Worm (Caenorhabditis elegans) whole organism, L1 larva: ENCODE measurements around the gene gpa-6.

ENCODE experiments used
- C04F5.9 ChIP-seq: sonication (generic microtip); optimal IDR thresholded peaks from 2 replicates; lab custom pipeline; 2016; ENCODE audit warnings: missing genetic modification characterization, missing compliant biosample characterization
- C16A3.4 ChIP-seq: fragments of 150-350 bp; optimal IDR thresholded peaks from 2 replicates; lab custom pipeline; 2014; ENCODE audit warnings: missing biosample characterization, missing genetic modification characterization
- C34B4.2 ChIP-seq: sonication (generic microtip); optimal IDR thresholded peaks from 2 replicates; lab custom pipeline; 2017; ENCODE audit warnings: mild to moderate bottlenecking, missing genetic modification characterization, missing compliant biosample characterization
- F16B12.6 ChIP-seq: fragments of 150-350 bp; optimal IDR thresholded peaks from 2 replicates; lab custom pipeline; 2014; ENCODE audit warnings: missing biosample characterization, missing genetic modification characterization
- Y116A8C.19 ChIP-seq: sonication (generic microtip); optimal IDR thresholded peaks from 2 replicates; lab custom pipeline; 2016; ENCODE audit warnings: missing compliant biosample characterization, missing genetic modification characterization, borderline replicate concordance
- aly-2 ChIP-seq: fragments of 150-350 bp; optimal IDR thresholded peaks from 2 replicates; lab custom pipeline; 2014; ENCODE audit warnings: missing biosample characterization, missing genetic modification characterization
- ama-1 ChIP-seq: fragments of 150-350 bp; optimal IDR thresholded peaks from 2 replicates; lab custom pipeline; 2014
- ceh-63 ChIP-seq: fragments of 200-800 bp; sonication (Bioruptor generic); optimal IDR thresholded peaks from 2 replicates; lab custom pipeline; 2018; ENCODE audit warnings: mild to moderate bottlenecking, missing genetic modification characterization, missing compliant biosample characterization
- ceh-88 ChIP-seq: fragments of 200-800 bp; sonication (Bioruptor generic); IDR thresholded peaks from 2 replicates; pipeline ENCODE4 v1.3.6; 2022; ENCODE audit warnings: missing genetic modification characterization, missing compliant biosample characterization
- ces-1 ChIP-seq: fragments of 150-350 bp; optimal IDR thresholded peaks from 2 replicates; lab custom pipeline; 2014; ENCODE audit warnings: missing biosample characterization, missing genetic modification reagents, missing genetic modification characterization
- efl-1 ChIP-seq, 4 experiments: fragments of 150-350 bp; optimal IDR thresholded peaks in 3 of 4; peaks in 1 of 4; 1 replicate in 1 of 4; 2 replicates in 3 of 4; lab custom pipeline; 2014; ENCODE audit warnings: missing biosample characterization in 2 of 4, missing genetic modification characterization in 2 of 4, missing genetic modification reagents in 2 of 4
- elt-2 ChIP-seq: sonication (generic microtip); optimal IDR thresholded peaks from 2 replicates; lab custom pipeline; 2016; ENCODE audit warnings: missing genetic modification characterization, mild to moderate bottlenecking, inconsistent platforms, missing compliant biosample characterization, missing genetic modification reagents
- elt-3 ChIP-seq, 6 experiments: fragments of 150-350 bp in 1 of 6; sonication (generic microtip); optimal IDR thresholded peaks; 2 replicates each; lab custom pipeline; 2017 to 2018; ENCODE audit warnings: missing biosample characterization in 6 of 6, missing genetic modification characterization in 6 of 6, inconsistent platforms in 1 of 6
- fos-1 ChIP-seq: fragments of 150-350 bp; optimal IDR thresholded peaks from 2 replicates; lab custom pipeline; 2014; ENCODE audit warnings: missing biosample characterization, missing genetic modification characterization
- grh-1 ChIP-seq: fragments of 200-800 bp; sonication (Bioruptor generic); IDR thresholded peaks from 2 replicates; pipeline ENCODE4 v1.3.6; 2022; ENCODE audit warnings: missing genetic modification reagents, missing genetic modification characterization, missing compliant biosample characterization
- hpl-2 ChIP-seq: fragments of 150-350 bp; optimal IDR thresholded peaks from 2 replicates; lab custom pipeline; 2014; ENCODE audit warnings: missing biosample characterization, missing genetic modification reagents, missing genetic modification characterization
- irx-1 ChIP-seq: sonication (generic microtip); optimal IDR thresholded peaks from 2 replicates; lab custom pipeline; 2016; ENCODE audit warnings: missing genetic modification characterization, missing compliant biosample characterization
- lin-13 ChIP-seq: fragments of 150-350 bp; optimal IDR thresholded peaks from 2 replicates; lab custom pipeline; 2014; ENCODE audit warnings: missing biosample characterization, missing genetic modification reagents, missing genetic modification characterization
- lir-3 ChIP-seq: sonication (generic microtip); optimal IDR thresholded peaks from 2 replicates; lab custom pipeline; 2016; ENCODE audit warnings: mild to moderate bottlenecking, missing genetic modification characterization, moderate library complexity, missing compliant biosample characterization; ENCODE audit not compliant: poor library complexity
- lsy-2 ChIP-seq, 2 experiments: fragments of 150-350 bp; optimal IDR thresholded peaks; 2 replicates each; lab custom pipeline; 2014; ENCODE audit warnings: missing biosample characterization in 2 of 2, missing genetic modification characterization in 2 of 2
- mef-2 ChIP-seq: fragments of 150-350 bp; optimal IDR thresholded peaks from 2 replicates; lab custom pipeline; 2014; ENCODE audit warnings: missing biosample characterization, missing genetic modification characterization
- nhr-20 ChIP-seq: sonication (generic microtip); optimal IDR thresholded peaks from 2 replicates; lab custom pipeline; 2016; ENCODE audit warnings: mild to moderate bottlenecking, missing genetic modification characterization, missing compliant biosample characterization
- nhr-237 ChIP-seq: fragments of 150-350 bp; optimal IDR thresholded peaks from 2 replicates; lab custom pipeline; 2014; ENCODE audit warnings: missing biosample characterization, missing genetic modification characterization
- pag-3 ChIP-seq: sonication (generic microtip); optimal IDR thresholded peaks from 2 replicates; lab custom pipeline; 2017; ENCODE audit warnings: missing genetic modification characterization, mild to moderate bottlenecking, missing compliant biosample characterization, antibody characterized with exemption, borderline replicate concordance; ENCODE audit not compliant: insufficient read depth
- pqm-1 ChIP-seq: sonication (generic microtip); optimal IDR thresholded peaks from 3 replicates; lab custom pipeline; 2017; ENCODE audit warnings: missing biosample characterization, missing genetic modification characterization
- snpc-4 ChIP-seq: fragments of 150-350 bp; optimal IDR thresholded peaks from 2 replicates; lab custom pipeline; 2014; ENCODE audit warnings: missing biosample characterization, missing genetic modification characterization
- sptf-1 ChIP-seq: fragments of 150-350 bp; optimal IDR thresholded peaks from 2 replicates; lab custom pipeline; 2014; ENCODE audit warnings: missing biosample characterization, missing genetic modification characterization
- unc-130 ChIP-seq: fragments of 150-350 bp; optimal IDR thresholded peaks from 2 replicates; lab custom pipeline; 2017; ENCODE audit warnings: missing biosample characterization, missing genetic modification characterization, inconsistent platforms
- unc-98 ChIP-seq: fragments of 200-800 bp; sonication (Bioruptor generic); IDR thresholded peaks from 2 replicates; pipeline ENCODE4 v1.3.6; 2022; ENCODE audit warnings: missing genetic modification characterization, missing compliant biosample characterization
- zip-4 ChIP-seq: fragments of 200-800 bp; sonication (Bioruptor generic); optimal IDR thresholded peaks from 2 replicates; lab custom pipeline; 2018; ENCODE audit warnings: mild to moderate bottlenecking, missing genetic modification characterization, moderate library complexity, missing compliant biosample characterization

Gene gpa-6

ce11 chrX:13234879-13235278 lies 43.9 kb downstream of the gpa-6 start, which contains the start of gene K08H2.2:
TSS of gene K08H2.2 (minus strand) at chrX:13234979.
- no peak for TF ChIP-seq pag-3 (tag; lab: Kevin White, UChicago)
- TF ChIP-seq C04F5.9 (tag; lab: Kevin White, UChicago): no peak
- TF ChIP-seq lin-13: no peak
- TF ChIP-seq C16A3.4 (tag; lab: Kevin White, UChicago): no peak
- no peak for TF ChIP-seq unc-130 (tag; lab: Kevin White, UChicago)
- TF ChIP-seq grh-1 (GFP tag; lab: Robert Waterston, UW): no peak
- TF ChIP-seq mef-2 (tag; lab: Kevin White, UChicago): no peak
- TF ChIP-seq irx-1 (tag; lab: Kevin White, UChicago): no peak
- TF ChIP-seq elt-3 (tag; optimal IDR thresholded peaks at IDR 0.05; lab: Kevin White, UChicago): no peak
- TF ChIP-seq C34B4.2 (tag; lab: Kevin White, UChicago): no peak
- TF ChIP-seq zip-4 (GFP tag; lab: Kevin White, UChicago): no peak
- TF ChIP-seq nhr-237 (tag; lab: Kevin White, UChicago): no peak
- no peak for TF ChIP-seq ceh-88
- no peak for TF ChIP-seq ceh-63
- TF ChIP-seq snpc-4: no peak
- no peak for TF ChIP-seq nhr-20 (tag; lab: Kevin White, UChicago)
- no peak for TF ChIP-seq Y116A8C.19
- no peak for TF ChIP-seq ama-1
- TF ChIP-seq ces-1 (GFP tag; lab: Kevin White, UChicago): no peak
- TF ChIP-seq aly-2: no peak

- TF ChIP-seq F16B12.6 (tag; lab: Kevin White, UChicago) (no peak), elt-3 (tag; optimal IDR thresholded peaks at IDR 0.05; lab: Kevin White, UChicago) (no peak)
Measured at ce11 chrX:13237102-13237501, 46.1 kb downstream of the gpa-6 start, which contains the start of gene K08H2.3. TSS of gene K08H2.3 (plus strand) at chrX:13237402.

- TF ChIP-seq efl-1 (optimal IDR thresholded peaks at IDR 0.05; lab: Kevin White, UChicago) (no peak), efl-1 (GFP tag; optimal IDR thresholded peaks at IDR 0.05 in 1 of 2; lab: Kevin White, UChicago) (peak in 1 of 2 experiments; percentile 40), elt-2 (tag; lab: Kevin White, UChicago) (no peak), lsy-2 (tag; optimal IDR thresholded peaks at IDR 0.05; lab: Kevin White, UChicago) (no peak)
- TF ChIP-seq, all 84 proteins: peak for 1
Measured at ce11 chrX:13238197-13238596, 47.2 kb downstream of the gpa-6 start, which contains the start of gene K08H2.4. TSS of gene K08H2.4 (plus strand) at chrX:13238497.

ce11 chrX:13242231-13242630 lies 51.2 kb downstream of the gpa-6 start, which contains the start of gene K08H2.5:
TSS of gene K08H2.5 (minus strand) at chrX:13242331.
- TF ChIP-seq mef-2 (tag; lab: Kevin White, UChicago) (no peak), lin-13 (no peak), nhr-20 (tag; lab: Kevin White, UChicago) (no peak), fos-1 (tag; lab: Kevin White, UChicago) (no peak), unc-98 (GFP tag; lab: Robert Waterston, UW) (no peak), sptf-1 (tag; lab: Kevin White, UChicago) (no peak), lir-3 (tag; lab: Kevin White, UChicago) (no peak), pqm-1 (no peak), hpl-2 (no peak)
